Worm (Caenorhabditis elegans) whole organism, L3 larva: ENCODE measurements around the gene C11H1.9.
A peak's percentile ranks its signal among the peaks of the same experiment; 100 is the strongest.

Experiments used
- R02D3.7 ChIP-seq: fragments of 150-350 bp; optimal IDR thresholded peaks from 2 replicates; lab custom pipeline; 2014; ENCODE audit warnings: missing biosample characterization, missing genetic modification characterization
- ZK546.5 ChIP-seq: sonication (generic microtip); optimal IDR thresholded peaks from 2 replicates; lab custom pipeline; 2017; ENCODE audit warnings: missing biosample characterization, missing genetic modification characterization
- aly-2 ChIP-seq: fragments of 150-350 bp; optimal IDR thresholded peaks from 2 replicates; lab custom pipeline; 2014; ENCODE audit warnings: missing biosample characterization, missing genetic modification characterization
- ama-1 ChIP-seq: fragments of 150-350 bp; optimal IDR thresholded peaks from 2 replicates; lab custom pipeline; 2018
- ceh-28 ChIP-seq: fragments of 150-350 bp; optimal IDR thresholded peaks from 2 replicates; lab custom pipeline; 2014; ENCODE audit warnings: missing biosample characterization, missing genetic modification reagents, missing genetic modification characterization
- ceh-82 ChIP-seq: fragments of 150-350 bp; optimal IDR thresholded peaks from 2 replicates; lab custom pipeline; 2014; ENCODE audit warnings: missing biosample characterization, missing genetic modification characterization
- ceh-9 ChIP-seq: sonication (generic microtip); optimal IDR thresholded peaks from 2 replicates; lab custom pipeline; 2018; ENCODE audit warnings: missing biosample characterization, missing genetic modification characterization
- daf-12 ChIP-seq: fragments of 150-350 bp; optimal IDR thresholded peaks from 2 replicates; lab custom pipeline; 2014; ENCODE audit warnings: missing biosample characterization, missing genetic modification reagents, missing genetic modification characterization
- egl-27 ChIP-seq: sonication (generic microtip); optimal IDR thresholded peaks from 4 replicates; lab custom pipeline; 2017; ENCODE audit warnings: missing biosample characterization, missing genetic modification reagents, missing genetic modification characterization
- egl-5 ChIP-seq: fragments of 150-350 bp; optimal IDR thresholded peaks from 2 replicates; lab custom pipeline; 2017; ENCODE audit warnings: missing biosample characterization, missing genetic modification reagents, missing genetic modification characterization, inconsistent platforms
- elt-1 ChIP-seq: fragments of 150-350 bp; optimal IDR thresholded peaks from 2 replicates; lab custom pipeline; 2014; ENCODE audit warnings: missing biosample characterization, missing genetic modification characterization
- elt-2 ChIP-seq: sonication (generic microtip); optimal IDR thresholded peaks from 2 replicates; lab custom pipeline; 2016; ENCODE audit warnings: missing genetic modification reagents, mild to moderate bottlenecking, missing genetic modification characterization, missing compliant biosample characterization
- elt-3 ChIP-seq, 3 experiments: fragments of 150-350 bp in 1 of 3; sonication (generic microtip) in 2 of 3; optimal IDR thresholded peaks; 2 replicates in 2 of 3; 4 replicates in 1 of 3; lab custom pipeline; 2014 to 2017; ENCODE audit warnings: missing biosample characterization in 3 of 3, missing genetic modification characterization in 3 of 3
- eor-1 ChIP-seq, 2 experiments: fragments of 150-350 bp; optimal IDR thresholded peaks; 2 replicates each; lab custom pipeline; 2014 to 2018; ENCODE audit warnings: missing biosample characterization in 2 of 2, missing genetic modification characterization in 2 of 2
- fkh-2 ChIP-seq: fragments of 150-350 bp; optimal IDR thresholded peaks from 2 replicates; lab custom pipeline; 2014; ENCODE audit warnings: missing biosample characterization, missing genetic modification reagents, missing genetic modification characterization
- fos-1 ChIP-seq: fragments of 150-350 bp; optimal IDR thresholded peaks from 2 replicates; lab custom pipeline; 2014; ENCODE audit warnings: missing biosample characterization, missing genetic modification characterization
- hmg-11 ChIP-seq: sonication (generic microtip); optimal IDR thresholded peaks from 2 replicates; lab custom pipeline; 2016; ENCODE audit warnings: missing genetic modification characterization, missing compliant biosample characterization
- jun-1 ChIP-seq: fragments of 150-350 bp; optimal IDR thresholded peaks from 2 replicates; lab custom pipeline; 2014; ENCODE audit warnings: missing biosample characterization, missing genetic modification reagents, missing genetic modification characterization
- lin-15B ChIP-seq: fragments of 150-350 bp; optimal IDR thresholded peaks from 2 replicates; lab custom pipeline; 2014; ENCODE audit warnings: missing biosample characterization, missing genetic modification characterization
- lin-39 ChIP-seq: fragments of 150-350 bp; optimal IDR thresholded peaks from 2 replicates; lab custom pipeline; 2018; ENCODE audit warnings: missing biosample characterization, missing genetic modification reagents, missing genetic modification characterization
- lsy-12 ChIP-seq: sonication (generic microtip); optimal IDR thresholded peaks from 2 replicates; lab custom pipeline; 2016; ENCODE audit warnings: mild to moderate bottlenecking, missing genetic modification characterization, missing compliant biosample characterization
- nfya-1 ChIP-seq: sonication (generic microtip); optimal IDR thresholded peaks from 2 replicates; lab custom pipeline; 2017; ENCODE audit warnings: missing genetic modification characterization, mild to moderate bottlenecking, missing compliant biosample characterization, antibody characterized with exemption, moderate library complexity; ENCODE audit not compliant: insufficient read depth
- nhr-12 ChIP-seq: fragments of 150-350 bp; optimal IDR thresholded peaks from 2 replicates; lab custom pipeline; 2014; ENCODE audit warnings: missing biosample characterization, missing genetic modification characterization
- nhr-23 ChIP-seq: fragments of 150-350 bp; optimal IDR thresholded peaks from 2 replicates; lab custom pipeline; 2014; ENCODE audit warnings: missing biosample characterization, missing genetic modification reagents, missing genetic modification characterization
- nhr-237 ChIP-seq: fragments of 150-350 bp; optimal IDR thresholded peaks from 2 replicates; lab custom pipeline; 2014; ENCODE audit warnings: missing biosample characterization, missing genetic modification characterization
- nhr-25 ChIP-seq: sonication (generic microtip); optimal IDR thresholded peaks from 2 replicates; lab custom pipeline; 2017; ENCODE audit warnings: missing biosample characterization, missing genetic modification characterization
- nhr-28 ChIP-seq: fragments of 150-350 bp; optimal IDR thresholded peaks from 2 replicates; lab custom pipeline; 2014; ENCODE audit warnings: missing biosample characterization, missing genetic modification characterization
- nhr-43 ChIP-seq: sonication (generic microtip); optimal IDR thresholded peaks from 2 replicates; lab custom pipeline; 2016; ENCODE audit warnings: mild to moderate bottlenecking, missing genetic modification characterization, missing compliant biosample characterization; ENCODE audit not compliant: poor library complexity, severe bottlenecking
- nhr-67 ChIP-seq: fragments of 150-350 bp; optimal IDR thresholded peaks from 2 replicates; lab custom pipeline; 2014; ENCODE audit warnings: missing biosample characterization, missing genetic modification characterization
- nhr-76 ChIP-seq: fragments of 150-350 bp; sonication (generic microtip); optimal IDR thresholded peaks from 5 replicates; lab custom pipeline; 2014; ENCODE audit warnings: missing biosample characterization, missing genetic modification characterization
- nhr-77 ChIP-seq: fragments of 150-350 bp; optimal IDR thresholded peaks from 2 replicates; lab custom pipeline; 2014; ENCODE audit warnings: missing biosample characterization, missing genetic modification characterization
- pha-4 ChIP-seq: fragments of 150-350 bp; optimal IDR thresholded peaks from 2 replicates; lab custom pipeline; 2014; ENCODE audit warnings: missing biosample characterization, missing genetic modification reagents, missing genetic modification characterization
- sea-2 ChIP-seq: fragments of 150-350 bp; sonication (generic microtip); optimal IDR thresholded peaks from 4 replicates; lab custom pipeline; 2014; ENCODE audit warnings: missing biosample characterization, missing genetic modification reagents, missing genetic modification characterization
- skn-1 ChIP-seq: fragments of 150-350 bp; optimal IDR thresholded peaks from 2 replicates; lab custom pipeline; 2014; ENCODE audit warnings: missing biosample characterization, missing genetic modification characterization
- snpc-4 ChIP-seq: fragments of 150-350 bp; optimal IDR thresholded peaks from 2 replicates; lab custom pipeline; 2014; ENCODE audit warnings: missing biosample characterization, missing genetic modification characterization
- tbx-2 ChIP-seq: sonication (generic microtip); optimal IDR thresholded peaks from 2 replicates; lab custom pipeline; 2016; ENCODE audit warnings: mild to moderate bottlenecking, missing genetic modification characterization, missing compliant biosample characterization
- unc-62 ChIP-seq: fragments of 150-350 bp; sonication (generic microtip); optimal IDR thresholded peaks from 4 replicates; lab custom pipeline; 2014; ENCODE audit warnings: missing biosample characterization, missing genetic modification reagents, missing genetic modification characterization
- zag-1 ChIP-seq: fragments of 150-350 bp; optimal IDR thresholded peaks from 2 replicates; lab custom pipeline; 2014; ENCODE audit warnings: missing biosample characterization, missing genetic modification characterization
- ztf-11 ChIP-seq: fragments of 150-350 bp; optimal IDR thresholded peaks from 2 replicates; lab custom pipeline; 2014; ENCODE audit warnings: missing biosample characterization, missing genetic modification characterization
- ztf-4 ChIP-seq: fragments of 150-350 bp; optimal IDR thresholded peaks from 2 replicates; lab custom pipeline; 2014; ENCODE audit warnings: missing biosample characterization, missing genetic modification characterization

The C11H1.9 gene

DNA sequence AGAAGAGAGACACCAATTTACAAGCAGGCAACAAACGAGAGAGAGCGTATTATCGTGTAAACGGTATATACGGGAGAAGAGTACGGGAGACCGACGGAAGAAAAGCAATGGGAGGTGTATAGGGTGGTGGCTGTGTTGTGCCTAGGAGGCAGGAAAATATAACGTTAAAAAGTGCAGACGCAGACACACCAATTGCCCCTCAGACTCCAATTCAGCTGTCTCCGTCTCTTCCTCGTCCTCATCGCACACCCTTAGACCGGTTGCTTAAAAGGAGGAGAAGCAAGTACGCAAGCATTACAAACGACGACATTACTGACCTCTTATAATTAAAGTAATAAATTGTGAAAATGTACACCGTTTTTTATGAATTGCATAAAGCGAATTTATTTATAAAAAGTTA lies 7.8 kb downstream of the C11H1.9 start (continued):
- TF ChIP-seq ztf-11 (tag; lab: Kevin White, UChicago) = no peak
- TF ChIP-seq elt-2 = peak; percentile 65
- TF ChIP-seq tbx-2 (tag; lab: Kevin White, UChicago) = peak; percentile 68
- TF ChIP-seq snpc-4 (tag; lab: Kevin White, UChicago) = peak; percentile 69
- no peak for TF ChIP-seq nhr-28 (tag; lab: Kevin White, UChicago)
- TF ChIP-seq lin-15B = peak; percentile 70
- TF ChIP-seq nhr-12 = no peak
- TF ChIP-seq ceh-28 = peak; percentile 70
- TF ChIP-seq fos-1 = no peak
- TF ChIP-seq nhr-67 (tag; lab: Kevin White, UChicago) = no peak
- TF ChIP-seq, all 47 proteins: peak for 20

- TF ChIP-seq aly-2 (tag; lab: Kevin White, UChicago) (no peak), nhr-25 (tag; lab: Kevin White, UChicago) (no peak), nhr-76 (no peak), jun-1 (tag; lab: Kevin White, UChicago) (no peak), ama-1 (no peak), sea-2 (GFP tag; lab: Kevin White, UChicago) (no peak), pha-4 (no peak)
Observed at ce11 chrX:14311583-14311982, 8.6 kb downstream of the C11H1.9 start, which contains the start of gene mgrn-1. Gene mgrn-1 (minus strand): TSS chrX:14311683.

DNA sequence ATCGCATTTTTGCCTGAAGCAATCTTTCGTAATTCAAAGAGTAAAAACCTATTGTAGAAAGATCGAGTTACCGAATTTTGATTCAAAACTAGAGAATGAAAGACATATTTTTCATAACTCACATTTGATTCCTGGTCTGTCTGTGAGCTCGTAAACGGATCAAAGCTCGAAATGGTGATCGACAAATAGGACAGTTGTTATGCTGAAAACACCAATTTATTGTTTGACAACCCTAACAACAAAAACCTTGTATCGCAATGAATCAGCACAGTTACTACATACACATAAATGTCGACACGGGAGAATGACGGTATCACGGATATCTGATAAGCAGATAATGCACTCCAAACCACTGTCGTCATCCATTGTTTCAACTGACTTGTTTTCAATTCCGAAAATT lies 10.5 kb downstream of the C11H1.9 start:
- no peak for TF ChIP-seq nhr-28 (tag; lab: Kevin White, UChicago)
- TF ChIP-seq fos-1 = no peak
- no peak for TF ChIP-seq zag-1 (tag; lab: Kevin White, UChicago)
- no peak for TF ChIP-seq skn-1 (tag; lab: Kevin White, UChicago)

DNA sequence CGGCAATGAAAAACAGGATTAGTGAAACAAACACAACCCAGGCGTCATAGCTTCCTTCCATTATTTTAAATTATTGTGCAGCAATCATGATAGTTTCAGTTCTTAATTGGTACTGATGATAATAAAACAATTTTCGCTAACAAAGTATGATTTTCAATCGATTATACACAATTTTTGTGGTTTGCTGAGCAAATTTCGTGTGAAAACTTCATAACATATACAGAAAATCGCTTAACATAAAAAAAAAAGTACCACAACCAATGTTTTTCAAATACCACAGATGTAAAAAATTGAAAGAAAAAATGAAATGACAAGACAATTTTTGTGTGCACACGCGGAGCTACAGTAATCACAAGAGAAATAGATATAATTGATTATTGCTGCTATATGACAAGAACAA lies 12.5 kb downstream of the C11H1.9 start, which contains the start of gene gphr-2:
Gene gphr-2, minus strand, starts transcription at position 101 of the 400 bp plus-strand sequence.
- TF ChIP-seq nhr-77 (tag; lab: Kevin White, UChicago) (no peak), ztf-11 (tag; lab: Kevin White, UChicago) (no peak), ZK546.5 (no peak), nhr-67 (tag; lab: Kevin White, UChicago) (no peak), nhr-23 (tag; lab: Kevin White, UChicago) (no peak), nfya-1 (tag; lab: Kevin White, UChicago) (no peak), elt-2 (no peak), unc-62 (GFP tag; lab: Kevin White, UChicago) (no peak), R02D3.7 (tag; lab: Kevin White, UChicago) (no peak), elt-3 (tag; optimal IDR thresholded peaks at IDR 0.05; lab: Kevin White, UChicago) (no peak)

DNA sequence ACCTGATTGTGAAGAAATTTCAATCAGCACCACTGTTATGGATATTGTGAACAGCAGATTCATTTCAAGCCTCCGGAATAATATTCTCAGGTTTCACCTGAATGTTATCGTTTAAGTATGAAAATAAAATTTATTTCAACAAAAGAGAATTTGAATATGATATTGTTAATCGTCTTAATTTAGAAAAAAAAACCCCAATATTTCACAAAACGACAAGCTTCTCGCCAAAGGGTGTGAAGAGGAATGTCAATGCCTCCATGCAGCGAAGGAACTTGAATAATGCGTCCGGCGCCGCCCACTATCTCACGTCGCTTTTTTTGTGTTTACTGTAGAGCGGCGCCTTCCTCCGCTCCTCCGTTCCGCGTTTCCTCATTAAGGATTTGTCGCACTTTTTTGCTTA lies 17.1 kb downstream of the C11H1.9 start, which contains the start of gene C11H1.5:
Gene C11H1.5, minus strand, starts transcription at position 101 of the 400 bp plus-strand sequence.
- no peak for TF ChIP-seq daf-12
- TF ChIP-seq pha-4 = no peak
- no peak for TF ChIP-seq tbx-2 (tag; lab: Kevin White, UChicago)
- TF ChIP-seq lsy-12 (tag; lab: Kevin White, UChicago) = no peak
- no peak for TF ChIP-seq elt-3 (tag; optimal IDR thresholded peaks at IDR 0.05; lab: Kevin White, UChicago)
- no peak for TF ChIP-seq nhr-12
- TF ChIP-seq fkh-2 (tag; lab: Kevin White, UChicago) = no peak
- no peak for TF ChIP-seq nhr-77 (tag; lab: Kevin White, UChicago)
- TF ChIP-seq fos-1 = no peak
- no peak for TF ChIP-seq nhr-43 (tag; lab: Kevin White, UChicago)

DNA sequence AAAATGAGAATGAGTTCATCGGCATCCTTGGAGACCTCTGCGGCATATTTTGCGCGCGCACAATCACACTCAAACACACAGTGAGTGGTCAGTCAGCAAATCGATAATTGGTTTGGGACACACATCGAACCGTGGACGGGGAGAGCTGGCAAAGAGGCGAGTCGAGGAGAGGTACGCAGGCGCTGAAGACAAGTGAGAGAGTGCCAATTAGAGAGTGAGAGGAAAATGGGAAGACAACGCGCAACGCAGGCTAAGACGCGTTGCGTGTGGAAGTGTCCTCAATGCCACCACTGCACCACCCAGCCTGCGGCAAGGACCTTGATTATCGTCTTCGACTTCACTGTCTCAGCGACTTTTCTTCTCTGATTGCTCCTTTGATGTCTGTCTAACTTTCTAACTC lies 23.0 kb downstream of the C11H1.9 start:
- TF ChIP-seq elt-3 (tag; optimal IDR thresholded peaks at IDR 0.05; lab: Kevin White, UChicago) (peak in 1 of 3 experiments; percentile 12), eor-1 (tag; optimal IDR thresholded peaks at IDR 0.05; lab: Kevin White, UChicago) (no peak), pha-4 (peak; percentile 80), hmg-11 (tag; lab: Kevin White, UChicago) (peak; percentile 87), lin-15B (peak; percentile 20), ceh-9 (no peak), nhr-23 (tag; lab: Kevin White, UChicago) (peak; percentile 29), R02D3.7 (tag; lab: Kevin White, UChicago) (no peak), nhr-77 (tag; lab: Kevin White, UChicago) (no peak), lsy-12 (tag; lab: Kevin White, UChicago) (peak; percentile 33), nhr-12 (no peak), egl-5 (tag; lab: Kevin White, UChicago) (peak; percentile 37), ceh-82 (tag; lab: Kevin White, UChicago) (no peak), daf-12 (no peak), unc-62 (GFP tag; lab: Kevin White, UChicago) (no peak), ztf-4 (tag; lab: Kevin White, UChicago) (no peak), nhr-28 (tag; lab: Kevin White, UChicago) (no peak), elt-2 (peak; percentile 30), ceh-28 (peak; percentile 93), jun-1 (tag; lab: Kevin White, UChicago) (peak; percentile 50), egl-27 (tag; lab: Kevin White, UChicago) (peak; percentile 58), elt-1 (peak; percentile 16), lin-39 (tag; lab: Kevin White, UChicago) (peak; percentile 96), fkh-2 (tag; lab: Kevin White, UChicago) (no peak), nhr-76 (no peak), skn-1 (tag; lab: Kevin White, UChicago) (peak; percentile 69), nhr-237 (tag; lab: Kevin White, UChicago) (no peak), sea-2 (GFP tag; lab: Kevin White, UChicago) (no peak), nhr-25 (tag; lab: Kevin White, UChicago) (peak; percentile 68)
